Worm (Caenorhabditis elegans) whole organism, mixed stage, embryonic: ENCODE results near the gene toe-1.

Source experiments
- ceh-43 ChIP-seq: fragments of 200-800 bp; sonication (Bioruptor generic); optimal IDR thresholded peaks from 2 replicates; lab custom pipeline; 2018; ENCODE audit warnings: mild to moderate bottlenecking, missing genetic modification characterization, moderate library complexity, missing compliant biosample characterization
- flh-1 ChIP-seq: fragments of 200-800 bp; sonication (Bioruptor generic); optimal IDR thresholded peaks from 2 replicates; lab custom pipeline; 2018; ENCODE audit warnings: mild to moderate bottlenecking, missing genetic modification characterization, moderate library complexity, missing compliant biosample characterization
- lin-13 ChIP-seq: fragments of 150-350 bp; optimal IDR thresholded peaks from 2 replicates; lab custom pipeline; 2014; ENCODE audit warnings: missing biosample characterization, missing genetic modification characterization
- lsy-2 ChIP-seq: fragments of 150-350 bp; optimal IDR thresholded peaks from 2 replicates; lab custom pipeline; 2014; ENCODE audit warnings: missing biosample characterization, missing genetic modification characterization
- pha-4 ChIP-seq: fragments of 150-350 bp; optimal IDR thresholded peaks from 2 replicates; lab custom pipeline; 2018; ENCODE audit warnings: missing biosample characterization, missing genetic modification reagents, missing genetic modification characterization
- snpc-4 ChIP-seq: fragments of 150-350 bp; optimal IDR thresholded peaks from 2 replicates; lab custom pipeline; 2014; ENCODE audit warnings: missing biosample characterization, missing genetic modification characterization
- ztf-11 ChIP-seq: fragments of 150-350 bp; optimal IDR thresholded peaks from 2 replicates; lab custom pipeline; 2014; ENCODE audit warnings: missing biosample characterization, missing genetic modification characterization

- TF ChIP-seq pha-4 (tag; lab: Kevin White, UChicago) (no peak), snpc-4 (tag; lab: Kevin White, UChicago) (no peak), ceh-43 (no peak), ztf-11 (tag; lab: Kevin White, UChicago) (no peak), flh-1 (no peak), lin-13 (tag; lab: Kevin White, UChicago) (no peak), lsy-2 (tag; lab: Kevin White, UChicago) (no peak)
Observed at ce11 chrII:4409650-4410049, 15.3 kb upstream of the toe-1 start.
